In the genomic region with DNA sequence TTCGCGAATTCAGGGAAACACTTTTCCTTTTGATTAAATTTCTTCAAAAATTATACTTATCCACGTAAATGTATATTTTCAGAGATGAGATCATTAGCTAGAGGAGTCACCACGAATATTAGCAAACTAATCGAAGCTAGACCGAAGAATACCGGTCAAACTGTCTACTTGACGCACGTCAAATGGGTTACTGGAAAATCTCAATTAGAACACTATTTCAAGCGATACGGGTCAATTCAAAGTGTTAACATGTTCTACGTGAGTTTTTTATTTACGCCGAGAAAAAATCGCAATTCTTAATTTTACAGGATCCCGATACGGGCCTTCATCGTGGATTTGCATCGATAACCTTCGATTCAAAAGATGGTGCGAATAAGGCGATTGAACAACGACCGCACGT, we compare ENCODE assay signal across 4 worm cellular contexts.
TF ChIP-seq lines count a peak whose summit lies in the region.

slrp-1 (plus strand) TSS at position 83 of the 400 bp plus-strand sequence.

TF ChIP-seq in whole organism, L1 larva, 84 proteins besides CTCF, POLR2A, EP300 and RAD21:
- TF ChIP-seq zag-1 (tag; optimal IDR thresholded peaks at IDR 0.05; lab: Kevin White, UChicago) (no peak), dpl-1 (GFP tag; optimal IDR thresholded peaks at IDR 0.05; lab: Kevin White, UChicago) (no peak), nhr-84 (tag; optimal IDR thresholded peaks at IDR 0.05; lab: Kevin White, UChicago) (no peak), nhr-85 (tag; lab: Kevin White, UChicago) (peak; percentile 53), nhr-11 (tag; optimal IDR thresholded peaks at IDR 0.05; lab: Kevin White, UChicago) (no peak), unc-30 (tag; optimal IDR thresholded peaks at IDR 0.05; lab: Kevin White, UChicago) (no peak), snpc-4 (tag; optimal IDR thresholded peaks at IDR 0.05; lab: Kevin White, UChicago) (no peak), efl-1 (optimal IDR thresholded peaks at IDR 0.05; lab: Kevin White, UChicago) (no peak), efl-1 (GFP tag; optimal IDR thresholded peaks at IDR 0.05 in 1 of 2; lab: Kevin White, UChicago) (peak in 1 of 2 experiments; percentile 79)

TF ChIP-seq in whole organism, L3 larva, 47 proteins besides CTCF, POLR2A, EP300 and RAD21:
- TF ChIP-seq ztf-11 (tag; optimal IDR thresholded peaks at IDR 0.05; lab: Kevin White, UChicago) (no peak), ama-1 (optimal IDR thresholded peaks at IDR 0.05; lab: Kevin White, UChicago) (peak; percentile 19)
TF ChIP-seq in whole organism, L3 larva: peak in this region for 1.

TF ChIP-seq in whole organism, L4 larva, 104 proteins besides CTCF, POLR2A, EP300 and RAD21:
- TF ChIP-seq arid-1 (GFP tag; conservative IDR thresholded peaks at IDR 0.05; lab: Robert Waterston, UW) (no peak), nhr-42 (GFP tag; IDR thresholded peaks at IDR 0.05; lab: Robert Waterston, UW) (no peak), Y48G9A.11 (GFP tag; IDR thresholded peaks at IDR 0.05; lab: Robert Waterston, UW) (0 out of 2 replicates have a peak, but pooled peaks have one; percentile 58), Y5F2A.4 (GFP tag; optimal IDR thresholded peaks at IDR 0.05; lab: Kevin White, UChicago) (no peak), lin-15B (tag; optimal IDR thresholded peaks at IDR 0.05; lab: Kevin White, UChicago) (no peak)

TF ChIP-seq in whole organism, young adult, 124 proteins besides CTCF, POLR2A, EP300 and RAD21:
- TF ChIP-seq snpc-4 (GFP tag; optimal IDR thresholded peaks at IDR 0.05; lab: Kevin White, UChicago), result no peak
- no peak for TF ChIP-seq snpc-4 (tag; optimal IDR thresholded peaks at IDR 0.05; lab: Kevin White, UChicago)
- TF ChIP-seq tlf-1 (GFP tag; optimal IDR thresholded peaks at IDR 0.05; lab: Kevin White, UChicago), result no peak
- no peak for TF ChIP-seq somi-1 (GFP tag; optimal IDR thresholded peaks at IDR 0.05; lab: Kevin White, UChicago)
- TF ChIP-seq ekl-4 (GFP tag; IDR thresholded peaks at IDR 0.05; lab: Robert Waterston, UW), result 0 out of 2 replicates have a peak, but pooled peaks have one; percentile 21
- 0 out of 2 replicates have a peak, but pooled peaks have one; percentile 15 for TF ChIP-seq lir-1 (GFP tag; conservative IDR thresholded peaks at IDR 0.05; lab: Robert Waterston, UW)
- no peak for TF ChIP-seq sea-2 (GFP tag; IDR thresholded peaks at IDR 0.05; lab: Robert Waterston, UW)
- TF ChIP-seq dox-1 (GFP tag; IDR thresholded peaks at IDR 0.05; lab: Robert Waterston, UW), result peak; percentile 16; the same call in 1 of the 2 replicates
